Fruit fly (Drosophila melanogaster) whole organism, embryonic: Measurements from ENCODE around the gene Cpr78E.

Source experiments
- Atf6 ChIP-seq: fragments of 200-800 bp; sonication (Bioruptor generic); IDR thresholded peaks from 2 replicates; pipeline ENCODE4 v1.3.6; 2022; ENCODE audit warnings: missing biosample characterization, missing genetic modification characterization
- CG10366 ChIP-seq: fragments of 200-800 bp; sonication (Bioruptor generic); IDR thresholded peaks from 2 replicates; pipeline ENCODE4 v1.3.6; 2022; ENCODE audit warnings: missing biosample characterization, missing genetic modification characterization
- CG10654 ChIP-seq: fragments of 200-800 bp; sonication (Bioruptor generic); optimal IDR thresholded peaks from 2 replicates; lab custom pipeline; 2016; ENCODE audit warnings: missing biosample characterization, missing genetic modification characterization
- CG12071 ChIP-seq: fragments of 200-800 bp; sonication (Bioruptor generic); optimal IDR thresholded peaks from 3 replicates; lab custom pipeline; 2018; ENCODE audit warnings: missing biosample characterization, mild to moderate bottlenecking, missing genetic modification characterization
- CG12391 ChIP-seq: fragments of 200-800 bp; sonication (Bioruptor generic); optimal IDR thresholded peaks from 3 replicates; lab custom pipeline; 2018; ENCODE audit warnings: missing biosample characterization, mild to moderate bottlenecking, missing genetic modification characterization, moderate library complexity
- CG12769 ChIP-seq: fragments of 200-800 bp; sonication (Bioruptor generic); optimal IDR thresholded peaks from 2 replicates; lab custom pipeline; 2019; ENCODE audit warnings: missing biosample characterization, mild to moderate bottlenecking, missing genetic modification characterization, moderate library complexity
- CG13624 ChIP-seq: fragments of 200-800 bp; sonication (Bioruptor generic); optimal IDR thresholded peaks from 2 replicates; lab custom pipeline; 2016; ENCODE audit warnings: missing biosample characterization, missing genetic modification characterization
- CG13894 ChIP-seq: fragments of 200-800 bp; sonication (Bioruptor generic); optimal IDR thresholded peaks from 3 replicates; lab custom pipeline; 2018; ENCODE audit warnings: missing biosample characterization, mild to moderate bottlenecking, missing genetic modification characterization, moderate library complexity
- CG14050 ChIP-seq: fragments of 200-800 bp; sonication (Bioruptor generic); IDR thresholded peaks from 3 replicates; pipeline ENCODE4 v1.3.6; 2022; ENCODE audit warnings: missing biosample characterization, missing genetic modification characterization
- CG16815 ChIP-seq: fragments of 200-800 bp; sonication (Bioruptor generic); optimal IDR thresholded peaks from 3 replicates; lab custom pipeline; 2017; ENCODE audit warnings: missing biosample characterization, mild to moderate bottlenecking, missing genetic modification characterization
- CG17568 ChIP-seq: fragments of 200-800 bp; sonication (Bioruptor generic); optimal IDR thresholded peaks from 2 replicates; lab custom pipeline; 2018; ENCODE audit warnings: missing biosample characterization, mild to moderate bottlenecking, missing genetic modification characterization, moderate library complexity
- CG1792 ChIP-seq: fragments of 200-800 bp; sonication (Bioruptor generic); optimal IDR thresholded peaks from 2 replicates; lab custom pipeline; 2016; ENCODE audit warnings: missing biosample characterization, missing genetic modification characterization
- CG1832 ChIP-seq: fragments of 200-800 bp; sonication (Bioruptor generic); optimal IDR thresholded peaks from 2 replicates; lab custom pipeline; 2017; ENCODE audit warnings: missing biosample characterization, mild to moderate bottlenecking, missing genetic modification characterization, inconsistent platforms
- CG18476 ChIP-seq: fragments of 200-800 bp; sonication (Bioruptor generic); optimal IDR thresholded peaks from 2 replicates; lab custom pipeline; 2016; ENCODE audit warnings: missing biosample characterization, mild to moderate bottlenecking, missing genetic modification characterization
- CG2129 ChIP-seq: fragments of 200-800 bp; sonication (Bioruptor generic); IDR thresholded peaks from 2 replicates; pipeline ENCODE4 v1.3.6; 2022; ENCODE audit warnings: missing biosample characterization, missing genetic modification characterization; ENCODE audit not compliant: partially characterized antibody
- CG30403 ChIP-seq: fragments of 200-800 bp; sonication (Bioruptor generic); optimal IDR thresholded peaks from 3 replicates; lab custom pipeline; 2016; ENCODE audit warnings: missing biosample characterization, missing genetic modification characterization
- CG32532 ChIP-seq: fragments of 200-800 bp; sonication (Bioruptor generic); IDR thresholded peaks from 2 replicates; pipeline ENCODE4 v1.3.6; 2022; ENCODE audit warnings: missing biosample characterization, missing genetic modification characterization
- CG6272 ChIP-seq: fragments of 200-800 bp; sonication (Bioruptor generic); IDR thresholded peaks from 2 replicates; pipeline ENCODE4 v1.3.6; 2022; ENCODE audit warnings: missing biosample characterization, missing genetic modification characterization
- CG6765 ChIP-seq: fragments of 200-800 bp; sonication (Bioruptor generic); optimal IDR thresholded peaks from 3 replicates; lab custom pipeline; 2017; ENCODE audit warnings: missing biosample characterization, mild to moderate bottlenecking, missing genetic modification characterization
- CG9215 ChIP-seq: fragments of 200-800 bp; sonication (Bioruptor generic); IDR thresholded peaks from 2 replicates; pipeline ENCODE4 v1.3.6; 2022; ENCODE audit warnings: missing biosample characterization, missing genetic modification characterization
- CTCF ChIP-seq: fragments of 200-800 bp; sonication (Bioruptor generic); optimal IDR thresholded peaks from 2 replicates; lab custom pipeline; 2017; ENCODE audit warnings: missing biosample characterization, mild to moderate bottlenecking, missing genetic modification characterization, moderate library complexity
- Camta ChIP-seq: fragments of 200-800 bp; sonication (Bioruptor generic); optimal IDR thresholded peaks from 2 replicates; lab custom pipeline; 2016; ENCODE audit warnings: missing biosample characterization, missing genetic modification characterization
- D19A ChIP-seq: fragments of 200-800 bp; optimal IDR thresholded peaks from 3 replicates; lab custom pipeline; 2019; ENCODE audit warnings: missing biosample characterization, mild to moderate bottlenecking, missing genetic modification characterization, moderate library complexity
- Dek ChIP-seq: fragments of 200-800 bp; sonication (Bioruptor generic); optimal IDR thresholded peaks from 3 replicates; lab custom pipeline; 2019; ENCODE audit warnings: missing biosample characterization, mild to moderate bottlenecking, missing genetic modification characterization, moderate library complexity
- Dp ChIP-seq: fragments of 200-800 bp; sonication (Bioruptor generic); optimal IDR thresholded peaks from 2 replicates; lab custom pipeline; 2018; ENCODE audit warnings: missing biosample characterization, mild to moderate bottlenecking, missing genetic modification characterization, moderate library complexity
- Ets65A ChIP-seq: fragments of 200-800 bp; sonication (Bioruptor generic); peaks from one replicate; lab custom pipeline; 2016; ENCODE audit warnings: missing biosample characterization, missing genetic modification characterization
- H15 ChIP-seq: fragments of 200-800 bp; sonication (Bioruptor generic); IDR thresholded peaks from 3 replicates; pipeline ENCODE4 v1.3.6; 2022; ENCODE audit warnings: missing biosample characterization, missing genetic modification characterization
- Hr51 ChIP-seq, 2 experiments: fragments of 200-800 bp; sonication (Bioruptor generic); optimal IDR thresholded peaks; 2 replicates in 1 of 2; 3 replicates in 1 of 2; lab custom pipeline; 2016 to 2018; ENCODE audit warnings: missing biosample characterization in 2 of 2, missing genetic modification characterization in 2 of 2, mild to moderate bottlenecking in 1 of 2, moderate library complexity in 1 of 2
- Lhr ChIP-seq: fragments of 200-800 bp; sonication (Bioruptor generic); optimal IDR thresholded peaks from 3 replicates; lab custom pipeline; 2017; ENCODE audit warnings: mild to moderate bottlenecking, missing biosample characterization, missing genetic modification reagents, missing genetic modification characterization
- Lim3 ChIP-seq: fragments of 200-800 bp; sonication (Bioruptor generic); IDR thresholded peaks from 2 replicates; pipeline ENCODE4 v1.3.6; 2022; ENCODE audit warnings: missing biosample characterization, missing genetic modification characterization
- NC2α ChIP-seq: fragments of 200-800 bp; sonication (Bioruptor generic); optimal IDR thresholded peaks from 2 replicates; lab custom pipeline; 2016; ENCODE audit warnings: missing biosample characterization, missing genetic modification characterization
- Neu2 ChIP-seq: fragments of 200-800 bp; sonication (Bioruptor generic); optimal IDR thresholded peaks from 3 replicates; lab custom pipeline; 2016; ENCODE audit warnings: missing biosample characterization, missing genetic modification characterization, borderline replicate concordance
- Ravus ChIP-seq: fragments of 200-800 bp; sonication (Bioruptor generic); IDR thresholded peaks from 2 replicates; pipeline ENCODE4 v1.3.6; 2022; ENCODE audit warnings: missing biosample characterization, missing genetic modification characterization
- Rfx ChIP-seq: fragments of 200-800 bp; sonication (Bioruptor generic); IDR thresholded peaks from 2 replicates; pipeline ENCODE4 v1.3.6; 2022; ENCODE audit warnings: missing biosample characterization, missing genetic modification characterization
- Sin3A ChIP-seq: fragments of >200 bp; optimal IDR thresholded peaks from 2 replicates; lab custom pipeline; 2018
- Sox102F ChIP-seq: fragments of 200-800 bp; sonication (Bioruptor generic); optimal IDR thresholded peaks from 2 replicates; lab custom pipeline; 2018; ENCODE audit warnings: missing biosample characterization, mild to moderate bottlenecking, missing genetic modification characterization, moderate library complexity
- Spps ChIP-seq: fragments of 200-800 bp; sonication (Bioruptor generic); optimal IDR thresholded peaks from 2 replicates; lab custom pipeline; 2018; ENCODE audit warnings: missing biosample characterization, mild to moderate bottlenecking, missing genetic modification characterization
- abd-A ChIP-seq: fragments of 200-800 bp; sonication (Bioruptor generic); optimal IDR thresholded peaks from 3 replicates; lab custom pipeline; 2019; ENCODE audit warnings: missing biosample characterization, mild to moderate bottlenecking, missing genetic modification characterization, moderate library complexity
- ap ChIP-seq: fragments of 200-800 bp; sonication (Bioruptor generic); IDR thresholded peaks from 2 replicates; pipeline ENCODE4 v1.3.6; 2022; ENCODE audit warnings: missing biosample characterization, missing genetic modification characterization
- caup ChIP-seq: fragments of 200-800 bp; sonication (Bioruptor generic); optimal IDR thresholded peaks from 3 replicates; lab custom pipeline; 2017; ENCODE audit warnings: missing biosample characterization, mild to moderate bottlenecking, missing genetic modification characterization, moderate library complexity; ENCODE audit not compliant: severe bottlenecking
- dysf ChIP-seq: fragments of 200-800 bp; sonication (Bioruptor generic); IDR thresholded peaks from 3 replicates; pipeline ENCODE4 v1.3.6; 2022; ENCODE audit warnings: missing biosample characterization, missing genetic modification characterization
- fd64A ChIP-seq: fragments of 200-800 bp; sonication (Bioruptor generic); optimal IDR thresholded peaks from 3 replicates; lab custom pipeline; 2018; ENCODE audit warnings: missing biosample characterization, mild to moderate bottlenecking, missing genetic modification characterization
- jigr1 ChIP-seq: fragments of 200-800 bp; sonication (Bioruptor generic); IDR thresholded peaks from 3 replicates; pipeline ENCODE4 v1.3.6; 2022; ENCODE audit warnings: missing biosample characterization, missing genetic modification characterization
- knrl ChIP-seq: fragments of 200-800 bp; sonication (Bioruptor generic); IDR thresholded peaks from 3 replicates; pipeline ENCODE4 v1.3.6; 2022; ENCODE audit warnings: missing biosample characterization, missing genetic modification characterization; ENCODE audit not compliant: partially characterized antibody
- lab ChIP-seq: fragments of 200-800 bp; sonication (Bioruptor generic); optimal IDR thresholded peaks from 3 replicates; lab custom pipeline; 2017; ENCODE audit warnings: missing biosample characterization, missing genetic modification characterization, mild to moderate bottlenecking, moderate library complexity, missing genetic modification reagents
- p53 ChIP-seq: fragments of 200-800 bp; sonication (Bioruptor generic); optimal IDR thresholded peaks from 2 replicates; lab custom pipeline; 2016; ENCODE audit warnings: missing biosample characterization, missing genetic modification characterization
- row ChIP-seq: fragments of 200-800 bp; sonication (Bioruptor generic); IDR thresholded peaks from 3 replicates; pipeline ENCODE4 v1.3.6; 2022; ENCODE audit warnings: missing biosample characterization, missing genetic modification characterization
- salm ChIP-seq: fragments of 200-800 bp; sonication (Bioruptor generic); optimal IDR thresholded peaks from 2 replicates; lab custom pipeline; 2018; ENCODE audit warnings: missing biosample characterization, mild to moderate bottlenecking, missing genetic modification characterization
- slou ChIP-seq: fragments of 200-800 bp; sonication (Bioruptor generic); optimal IDR thresholded peaks from 3 replicates; lab custom pipeline; 2016; ENCODE audit warnings: missing biosample characterization, missing genetic modification characterization
- tin ChIP-seq: fragments of 200-800 bp; sonication (Bioruptor generic); optimal IDR thresholded peaks from 3 replicates; lab custom pipeline; 2016; ENCODE audit warnings: missing biosample characterization, missing genetic modification characterization
- twi ChIP-seq: fragments of 200-800 bp; optimal IDR thresholded peaks from 2 replicates; lab custom pipeline; 2019; ENCODE audit warnings: missing biosample characterization, mild to moderate bottlenecking, missing genetic modification characterization, moderate library complexity
- zfh1 ChIP-seq: fragments of 200-800 bp; sonication (Bioruptor generic); IDR thresholded peaks from 3 replicates; pipeline ENCODE4 v1.3.6; 2022; ENCODE audit warnings: missing biosample characterization, missing genetic modification characterization

The Cpr78E gene

DNA sequence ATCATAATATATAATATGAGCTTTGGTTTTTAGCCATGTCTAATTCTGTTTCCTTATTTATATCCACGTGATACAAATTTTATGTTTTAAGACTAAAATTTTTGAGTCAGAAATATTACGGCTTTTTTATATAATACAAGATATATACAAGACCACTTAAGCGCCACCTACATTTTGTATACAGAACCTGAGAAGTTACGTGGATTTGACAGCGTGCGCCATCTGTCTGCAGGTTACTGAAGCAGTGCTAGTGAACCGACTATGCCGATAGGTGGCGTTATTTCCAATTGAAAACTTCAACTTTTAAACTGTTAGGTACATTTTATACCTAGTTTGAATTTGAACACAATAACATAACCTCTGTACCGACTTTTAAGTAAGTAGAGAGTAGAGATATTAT, 14.0 kb downstream of the Cpr78E start (continued):
- TF ChIP-seq CG18476 (GFP tag; lab: Kevin White, UChicago) = no peak
- TF ChIP-seq salm (tag; lab: Kevin White, UChicago) = no peak
- no peak for TF ChIP-seq CG14050 (GFP tag; lab: Robert Waterston, UW)
- peak; percentile 83 for TF ChIP-seq tin (GFP tag; lab: Kevin White, UChicago)
- peak; percentile 85 for TF ChIP-seq Lhr (GFP tag; lab: Kevin White, UChicago)
- peak; percentile 64 for TF ChIP-seq row
- TF ChIP-seq twi (tag; lab: Kevin White, UChicago) = peak; percentile 59
- TF ChIP-seq Hr51 (GFP tag; optimal IDR thresholded peaks at IDR 0.05; lab: Kevin White, UChicago) = peak in 1 of 2 experiments; percentile 63
- TF ChIP-seq knrl (GFP tag; lab: Robert Waterston, UW) = peak; percentile 52; the same call in 1 of the 3 replicates
- TF ChIP-seq CTCF (GFP tag; lab: Kevin White, UChicago) = peak; percentile 100
- peak; percentile 57 for TF ChIP-seq CG13894 (tag; lab: Kevin White, UChicago)
- TF ChIP-seq CG1792 = peak; percentile 45
- no peak for TF ChIP-seq Sin3A
- no peak for TF ChIP-seq CG6272
- TF ChIP-seq CG10654 (GFP tag; lab: Kevin White, UChicago) = peak; percentile 72
- peak; percentile 47 for TF ChIP-seq D19A
- TF ChIP-seq Ets65A (GFP tag; lab: Kevin White, UChicago) = peak; percentile 97
- peak; percentile 48 for TF ChIP-seq NC2α
- TF ChIP-seq CG13624 (GFP tag; lab: Kevin White, UChicago) = no peak
- no peak; the same call in 1 of the 2 replicates for TF ChIP-seq CG9215
- TF ChIP-seq Camta = peak; percentile 65
- TF ChIP-seq abd-A (tag; lab: Kevin White, UChicago) = no peak
- TF ChIP-seq Ravus (GFP tag; lab: Robert Waterston, UW) = no peak
- no peak for TF ChIP-seq Neu2 (GFP tag; lab: Kevin White, UChicago)
- no peak for TF ChIP-seq CG1832 (GFP tag; lab: Kevin White, UChicago)
- peak; percentile 15; the same call in 1 of the 2 replicates for TF ChIP-seq ap
- TF ChIP-seq slou = peak; percentile 56
- no peak for TF ChIP-seq jigr1
- TF ChIP-seq CG2129 (GFP tag; lab: Robert Waterston, UW) = no peak
- TF ChIP-seq CG17568 = no peak
- TF ChIP-seq Lim3 = no peak
- no peak for TF ChIP-seq fd64A (GFP tag; lab: Kevin White, UChicago)
- TF ChIP-seq lab = peak; percentile 34
- TF ChIP-seq p53 = peak; percentile 19
- TF ChIP-seq zfh1 (GFP tag; lab: Robert Waterston, UW) = peak; percentile 60; the same call in 2 of the 3 replicates
- TF ChIP-seq Rfx = peak; percentile 88
- TF ChIP-seq caup (GFP tag; lab: Kevin White, UChicago) = peak; percentile 59
- peak; percentile 80 for TF ChIP-seq CG30403
- TF ChIP-seq dysf (GFP tag; lab: Robert Waterston, UW) = peak; percentile 80
- TF ChIP-seq Sox102F (GFP tag; lab: Kevin White, UChicago) = peak; percentile 81
- TF ChIP-seq CG32532 = peak; percentile 81
- peak; percentile 57 for TF ChIP-seq Dek (tag; lab: Kevin White, UChicago)
- TF ChIP-seq H15 (GFP tag; lab: Robert Waterston, UW) = no peak; the same call in 2 of the 3 replicates
- TF ChIP-seq CG16815 = peak; percentile 45
- TF ChIP-seq Spps = no peak
- TF ChIP-seq Atf6 (GFP tag; lab: Robert Waterston, UW) = no peak
- TF ChIP-seq CG12071 (GFP tag; lab: Kevin White, UChicago) = no peak
- TF ChIP-seq CG6765 (GFP tag; lab: Kevin White, UChicago) = no peak
- peak; percentile 56 for TF ChIP-seq CG12769 (tag; lab: Kevin White, UChicago)
- peak; percentile 48 for TF ChIP-seq CG12391 (tag; lab: Kevin White, UChicago)
- TF ChIP-seq Dp (GFP tag; lab: Kevin White, UChicago) = peak; percentile 39
- peak; percentile 69 for TF ChIP-seq CG10366 (GFP tag; lab: Robert Waterston, UW)
